Fruit fly (Drosophila melanogaster): ENCODE results near the gene Socs16D.

DNA sequence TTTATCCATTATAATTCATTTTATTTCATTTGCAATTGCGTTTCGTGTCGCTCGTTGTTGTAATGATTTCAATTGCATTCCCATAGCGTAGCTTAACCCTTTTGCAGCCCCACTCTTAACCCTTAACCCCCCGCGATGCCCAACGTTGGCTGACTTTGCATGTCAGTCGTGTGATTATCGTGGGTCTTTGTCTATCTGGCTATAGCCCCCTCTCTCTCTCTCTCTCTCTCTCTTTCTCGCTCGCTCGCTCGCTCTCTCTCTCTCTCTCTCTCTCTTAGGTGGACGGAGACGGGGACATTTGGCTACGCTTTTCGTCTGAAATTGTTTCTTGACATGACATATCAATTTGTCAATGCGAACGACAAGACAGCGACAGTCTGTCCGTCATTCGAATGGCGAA is 15.2 kb downstream of the Socs16D start:
- TF ChIP-seq CG13204 (GFP tag; optimal IDR thresholded peaks at IDR 0.05) (no peak), D1 (tag; optimal IDR thresholded peaks at IDR 0.05) (no peak), EcR (GFP tag; optimal IDR thresholded peaks at IDR 0.05) (no peak)

Measured in whole organism, pupa.